Worm (Caenorhabditis elegans) whole organism, early embryonic: ENCODE measurements around the gene nhr-120.

Source experiments
- F13C5.2 ChIP-seq: sonication (generic microtip); optimal IDR thresholded peaks from 2 replicates; lab custom pipeline; 2017; ENCODE audit warnings: mild to moderate bottlenecking, missing genetic modification characterization, inconsistent platforms, missing compliant biosample characterization
- aly-1 ChIP-seq: sonication (generic microtip); optimal IDR thresholded peaks from 2 replicates; lab custom pipeline; 2016; ENCODE audit warnings: missing genetic modification characterization, missing compliant biosample characterization
- ama-1 ChIP-seq: fragments of 150-350 bp; optimal IDR thresholded peaks from 2 replicates; lab custom pipeline; 2014
- ets-7 ChIP-seq: sonication (generic microtip); optimal IDR thresholded peaks from 2 replicates; lab custom pipeline; 2016; ENCODE audit warnings: missing genotype, missing genetic modification characterization, missing compliant biosample characterization
- flt-1 ChIP-seq: fragments of 200-800 bp; sonication (Bioruptor generic); IDR thresholded peaks from 2 replicates; pipeline ENCODE4 v1.3.6; 2022; ENCODE audit warnings: missing genetic modification characterization, missing compliant biosample characterization
- pes-1 ChIP-seq: fragments of 200-800 bp; sonication (Bioruptor generic); IDR thresholded peaks from 2 replicates; pipeline ENCODE4 v1.3.6; 2022; ENCODE audit warnings: missing genetic modification reagents, missing genetic modification characterization, missing compliant biosample characterization
- scrt-1 ChIP-seq: fragments of 200-800 bp; sonication (Bioruptor generic); IDR thresholded peaks from 2 replicates; pipeline ENCODE4 v1.3.6; 2022; ENCODE audit warnings: missing genetic modification characterization, missing compliant biosample characterization
- sea-1 ChIP-seq: fragments of 200-800 bp; sonication (Bioruptor generic); conservative IDR thresholded peaks from 2 replicates; pipeline ENCODE4 v1.3.6; 2022; ENCODE audit warnings: missing genetic modification characterization, missing compliant biosample characterization

DNA sequence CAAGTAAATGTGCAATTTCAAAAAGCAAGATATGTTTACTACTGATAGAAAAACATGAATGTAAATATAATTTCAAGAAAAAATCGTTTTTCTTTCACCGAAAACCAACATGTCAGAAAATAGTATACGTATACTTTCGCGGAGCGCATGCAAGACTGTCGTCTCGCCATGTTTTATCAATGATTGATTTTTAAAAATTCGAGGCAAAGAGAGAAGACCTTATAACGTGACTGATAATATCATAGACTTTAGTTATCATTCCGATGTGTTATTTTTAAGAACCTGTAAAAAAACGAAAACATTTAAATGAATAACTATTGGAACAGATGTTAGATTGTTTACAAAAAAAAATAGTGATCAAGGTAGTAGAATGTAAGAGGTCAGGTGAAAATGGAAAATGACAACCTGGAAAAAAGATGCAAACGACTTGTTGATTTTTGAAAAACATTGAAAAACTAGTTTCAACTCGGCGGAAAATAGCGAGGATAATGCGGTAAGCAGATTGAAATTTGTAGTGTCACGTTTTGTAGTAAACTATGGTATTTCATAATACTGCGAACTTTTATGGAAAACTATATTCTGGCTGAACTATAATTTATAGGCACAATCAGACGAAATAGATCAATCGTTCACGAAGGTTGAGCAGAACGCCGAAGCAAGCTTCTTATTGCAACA is 6.1 kb upstream of the nhr-120 start:
- TF ChIP-seq ets-7 (tag; lab: Kevin White, UChicago) (no peak), sea-1 (no peak), scrt-1 (GFP tag; lab: Robert Waterston, UW) (no peak), ama-1 (lab: Kevin White, UChicago) (no peak), flt-1 (GFP tag; lab: Robert Waterston, UW) (no peak), aly-1 (tag; lab: Kevin White, UChicago) (no peak), F13C5.2 (tag; lab: Kevin White, UChicago) (no peak), pes-1 (GFP tag; lab: Robert Waterston, UW) (no peak)
